Fruit fly (Drosophila melanogaster) whole organism: ENCODE measurements around the gene CG6432.

Source experiments
- CG8478 ChIP-seq: fragments of >200 bp; optimal IDR thresholded peaks from 2 replicates; lab custom pipeline; 2018; ENCODE audit warnings: inconsistent platforms
- Dll ChIP-seq: fragments of >200 bp; optimal IDR thresholded peaks from 2 replicates; lab custom pipeline; 2017
- EcR ChIP-seq, 2 experiments: fragments of >200 bp; optimal IDR thresholded peaks; 2 replicates each; lab custom pipeline; 2017; ENCODE audit warnings: missing biosample characterization in 2 of 2, missing genetic modification characterization in 2 of 2, missing genetic modification reagents in 2 of 2
- pan ChIP-seq: fragments of >200 bp; optimal IDR thresholded peaks from 2 replicates; lab custom pipeline; 2017
- psq ChIP-seq: fragments of >200 bp; optimal IDR thresholded peaks from 2 replicates; lab custom pipeline; 2017
- usp ChIP-seq: fragments of >200 bp; optimal IDR thresholded peaks from 2 replicates; lab custom pipeline; 2017; ENCODE audit warnings: missing biosample characterization, missing genetic modification characterization, mixed read lengths

- TF ChIP-seq pan (lab: Kevin White, UChicago) (no peak), usp (no peak), psq (lab: Kevin White, UChicago) (no peak), Dll (lab: Kevin White, UChicago) (no peak), CG8478 (no peak), EcR (GFP tag; optimal IDR thresholded peaks at IDR 0.05; lab: Kevin White, UChicago) (no peak)
Measured at dm6 chr3R:24294299-24294698, 42.4 kb upstream of the CG6432 start, which contains the start of gene CG5715.
